In the genomic region with DNA sequence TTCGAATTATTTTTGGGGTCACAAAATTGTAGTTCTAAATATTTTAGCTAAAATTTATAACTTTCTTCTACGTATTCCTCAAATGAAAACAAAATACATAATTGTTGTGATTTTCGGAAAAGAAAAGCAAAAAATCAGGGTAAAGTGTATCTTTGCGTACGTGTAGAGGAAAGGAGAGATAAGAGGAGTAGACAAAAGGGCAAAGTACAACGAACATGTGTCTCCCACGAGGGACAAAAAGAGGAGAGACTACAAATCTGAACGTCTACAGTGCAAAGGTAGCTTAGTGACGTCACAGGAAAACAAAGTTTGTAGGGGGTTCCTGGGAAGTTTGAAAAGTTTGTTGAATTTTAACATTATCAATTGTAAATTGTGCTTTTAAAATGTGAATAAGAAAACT, we compare ENCODE assay signal across 1 worm cellular context.
TF ChIP-seq lines count a peak whose summit lies in the region.

No protein-coding gene starts in this region.

TF ChIP-seq in whole organism, L1 larva, 84 proteins besides CTCF, POLR2A, EP300 and RAD21 (continued from another document):
- TF ChIP-seq irx-1 (tag; optimal IDR thresholded peaks at IDR 0.05; lab: Kevin White, UChicago), result no peak
- TF ChIP-seq xbp-1 (tag; optimal IDR thresholded peaks at IDR 0.05; lab: Kevin White, UChicago), result no peak
TF ChIP-seq in whole organism, L1 larva: peak in this region for 22.
